Worm (Caenorhabditis elegans) whole organism, L1 larva: ENCODE data around the gene moa-2.
A peak's percentile ranks its signal among the peaks of the same experiment; 100 is the strongest.

Experiments used
- C04F5.9 ChIP-seq: sonication (generic microtip); optimal IDR thresholded peaks from 2 replicates; lab custom pipeline; 2016; ENCODE audit warnings: missing genetic modification characterization, missing compliant biosample characterization
- F16B12.6 ChIP-seq: fragments of 150-350 bp; optimal IDR thresholded peaks from 2 replicates; lab custom pipeline; 2014; ENCODE audit warnings: missing biosample characterization, missing genetic modification characterization
- Y116A8C.19 ChIP-seq: sonication (generic microtip); optimal IDR thresholded peaks from 2 replicates; lab custom pipeline; 2016; ENCODE audit warnings: missing compliant biosample characterization, missing genetic modification characterization, borderline replicate concordance
- alr-1 ChIP-seq: fragments of 200-800 bp; sonication (Bioruptor generic); optimal IDR thresholded peaks from 2 replicates; lab custom pipeline; 2018; ENCODE audit warnings: borderline replicate concordance, mild to moderate bottlenecking, missing genetic modification characterization, missing compliant biosample characterization
- ceh-63 ChIP-seq: fragments of 200-800 bp; sonication (Bioruptor generic); optimal IDR thresholded peaks from 2 replicates; lab custom pipeline; 2018; ENCODE audit warnings: mild to moderate bottlenecking, missing genetic modification characterization, missing compliant biosample characterization
- ceh-8 ChIP-seq: fragments of 200-800 bp; sonication (Bioruptor generic); optimal IDR thresholded peaks from 2 replicates; lab custom pipeline; 2018; ENCODE audit warnings: mild to moderate bottlenecking, missing genetic modification characterization, moderate library complexity, missing compliant biosample characterization
- ceh-88 ChIP-seq: fragments of 200-800 bp; sonication (Bioruptor generic); IDR thresholded peaks from 2 replicates; pipeline ENCODE4 v1.3.6; 2022; ENCODE audit warnings: missing genetic modification characterization, missing compliant biosample characterization
- efl-1 ChIP-seq, 4 experiments: fragments of 150-350 bp; optimal IDR thresholded peaks in 3 of 4; peaks in 1 of 4; 1 replicate in 1 of 4; 2 replicates in 3 of 4; lab custom pipeline; 2014; ENCODE audit warnings: missing biosample characterization in 2 of 4, missing genetic modification characterization in 2 of 4, missing genetic modification reagents in 2 of 4
- efl-3 ChIP-seq: fragments of 200-800 bp; sonication (Bioruptor generic); optimal IDR thresholded peaks from 2 replicates; lab custom pipeline; 2018; ENCODE audit warnings: mild to moderate bottlenecking, missing genetic modification characterization, missing compliant biosample characterization
- elt-2 ChIP-seq: sonication (generic microtip); optimal IDR thresholded peaks from 2 replicates; lab custom pipeline; 2016; ENCODE audit warnings: missing genetic modification characterization, mild to moderate bottlenecking, inconsistent platforms, missing compliant biosample characterization, missing genetic modification reagents
- ets-5 ChIP-seq: fragments of 200-800 bp; sonication (Bioruptor generic); IDR thresholded peaks from 2 replicates; pipeline ENCODE4 v1.3.6; 2022; ENCODE audit warnings: missing genetic modification characterization, missing compliant biosample characterization
- fkh-4 ChIP-seq: sonication (generic microtip); optimal IDR thresholded peaks from 2 replicates; lab custom pipeline; 2016; ENCODE audit warnings: missing compliant biosample characterization, missing genetic modification characterization, borderline replicate concordance
- fos-1 ChIP-seq: fragments of 150-350 bp; optimal IDR thresholded peaks from 2 replicates; lab custom pipeline; 2014; ENCODE audit warnings: missing biosample characterization, missing genetic modification characterization
- hpl-2 ChIP-seq: fragments of 150-350 bp; optimal IDR thresholded peaks from 2 replicates; lab custom pipeline; 2014; ENCODE audit warnings: missing biosample characterization, missing genetic modification reagents, missing genetic modification characterization
- irx-1 ChIP-seq: sonication (generic microtip); optimal IDR thresholded peaks from 2 replicates; lab custom pipeline; 2016; ENCODE audit warnings: missing genetic modification characterization, missing compliant biosample characterization
- isw-1 ChIP-seq: fragments of 200-800 bp; sonication (Bioruptor generic); IDR thresholded peaks from 2 replicates; pipeline ENCODE4 v1.3.6; 2022; ENCODE audit warnings: missing genetic modification characterization, missing compliant biosample characterization
- jun-1 ChIP-seq: fragments of 150-350 bp; optimal IDR thresholded peaks from 2 replicates; lab custom pipeline; 2014; ENCODE audit warnings: missing biosample characterization, missing genetic modification reagents, missing genetic modification characterization
- lin-13 ChIP-seq: fragments of 150-350 bp; optimal IDR thresholded peaks from 2 replicates; lab custom pipeline; 2014; ENCODE audit warnings: missing biosample characterization, missing genetic modification reagents, missing genetic modification characterization
- lin-14 ChIP-seq: fragments of 200-800 bp; sonication (Bioruptor generic); optimal IDR thresholded peaks from 2 replicates; lab custom pipeline; 2018; ENCODE audit warnings: mild to moderate bottlenecking, missing genetic modification characterization, moderate library complexity, missing compliant biosample characterization
- lin-15B ChIP-seq: fragments of 150-350 bp; sonication (generic microtip); optimal IDR thresholded peaks from 3 replicates; lab custom pipeline; 2014; ENCODE audit warnings: missing biosample characterization, missing genetic modification characterization
- lin-35 ChIP-seq, 2 experiments: fragments of 150-350 bp; optimal IDR thresholded peaks; 2 replicates each; lab custom pipeline; 2014; ENCODE audit warnings: missing biosample characterization in 2 of 2, missing genetic modification characterization in 2 of 2, missing genetic modification reagents in 2 of 2
- lin-39 ChIP-seq: fragments of 150-350 bp; optimal IDR thresholded peaks from 2 replicates; lab custom pipeline; 2014; ENCODE audit warnings: missing biosample characterization, missing genetic modification reagents, missing genetic modification characterization
- lir-3 ChIP-seq: sonication (generic microtip); optimal IDR thresholded peaks from 2 replicates; lab custom pipeline; 2016; ENCODE audit warnings: mild to moderate bottlenecking, missing genetic modification characterization, moderate library complexity, missing compliant biosample characterization; ENCODE audit not compliant: poor library complexity
- lsy-2 ChIP-seq, 2 experiments: fragments of 150-350 bp; optimal IDR thresholded peaks; 2 replicates each; lab custom pipeline; 2014; ENCODE audit warnings: missing biosample characterization in 2 of 2, missing genetic modification characterization in 2 of 2
- mep-1 ChIP-seq: fragments of 150-350 bp; optimal IDR thresholded peaks from 2 replicates; lab custom pipeline; 2014; ENCODE audit warnings: missing biosample characterization, missing genetic modification characterization
- nhr-12 ChIP-seq: sonication (generic microtip); optimal IDR thresholded peaks from 2 replicates; lab custom pipeline; 2017; ENCODE audit warnings: missing biosample characterization, missing genetic modification characterization
- nhr-19 ChIP-seq: fragments of 200-800 bp; sonication (Bioruptor generic); conservative IDR thresholded peaks from 2 replicates; pipeline ENCODE4 v1.3.6; 2022; ENCODE audit warnings: missing genetic modification characterization, missing compliant biosample characterization
- nhr-20 ChIP-seq: sonication (generic microtip); optimal IDR thresholded peaks from 2 replicates; lab custom pipeline; 2016; ENCODE audit warnings: mild to moderate bottlenecking, missing genetic modification characterization, missing compliant biosample characterization
- nhr-28 ChIP-seq: fragments of 150-350 bp; optimal IDR thresholded peaks from 2 replicates; lab custom pipeline; 2014; ENCODE audit warnings: missing biosample characterization, missing genetic modification characterization
- nhr-71 ChIP-seq: sonication (generic microtip); optimal IDR thresholded peaks from 2 replicates; lab custom pipeline; 2016; ENCODE audit warnings: mild to moderate bottlenecking, missing genetic modification characterization, moderate library complexity, missing compliant biosample characterization
- nhr-76 ChIP-seq: sonication (generic microtip); optimal IDR thresholded peaks from 2 replicates; lab custom pipeline; 2017; ENCODE audit warnings: missing biosample characterization, missing genetic modification characterization
- nhr-84 ChIP-seq: sonication (generic microtip); optimal IDR thresholded peaks from 2 replicates; lab custom pipeline; 2017; ENCODE audit warnings: missing biosample characterization, missing genetic modification characterization
- nhr-90 ChIP-seq: sonication (generic microtip); optimal IDR thresholded peaks from 2 replicates; lab custom pipeline; 2016; ENCODE audit warnings: mild to moderate bottlenecking, missing genetic modification characterization, missing compliant biosample characterization; ENCODE audit not compliant: poor library complexity
- pax-3 ChIP-seq: fragments of 200-800 bp; sonication (Bioruptor generic); optimal IDR thresholded peaks from 2 replicates; lab custom pipeline; 2018; ENCODE audit warnings: mild to moderate bottlenecking, missing genetic modification characterization, moderate library complexity, missing compliant biosample characterization
- pqm-1 ChIP-seq: sonication (generic microtip); optimal IDR thresholded peaks from 3 replicates; lab custom pipeline; 2017; ENCODE audit warnings: missing biosample characterization, missing genetic modification characterization
- snpc-4 ChIP-seq: fragments of 150-350 bp; optimal IDR thresholded peaks from 2 replicates; lab custom pipeline; 2014; ENCODE audit warnings: missing biosample characterization, missing genetic modification characterization
- swsn-7 ChIP-seq: sonication (generic microtip); optimal IDR thresholded peaks from 2 replicates; lab custom pipeline; 2016; ENCODE audit warnings: missing genetic modification characterization, missing compliant biosample characterization
- tbx-2 ChIP-seq: sonication (generic microtip); optimal IDR thresholded peaks from 2 replicates; lab custom pipeline; 2016; ENCODE audit warnings: missing genetic modification characterization, missing compliant biosample characterization
- tlp-1 ChIP-seq: fragments of 150-350 bp; optimal IDR thresholded peaks from 2 replicates; lab custom pipeline; 2014; ENCODE audit warnings: missing biosample characterization, missing genetic modification characterization
- unc-30 ChIP-seq: sonication (generic microtip); optimal IDR thresholded peaks from 2 replicates; lab custom pipeline; 2017; ENCODE audit warnings: missing biosample characterization, missing genetic modification characterization
- xbp-1 ChIP-seq: sonication (generic microtip); optimal IDR thresholded peaks from 2 replicates; lab custom pipeline; 2016; ENCODE audit warnings: missing genetic modification characterization, missing compliant biosample characterization
- zag-1 ChIP-seq: fragments of 150-350 bp; optimal IDR thresholded peaks from 2 replicates; lab custom pipeline; 2014; ENCODE audit warnings: missing biosample characterization, missing genetic modification characterization

Gene moa-2

ce11 chrII:7704387-7704786 lies 5.6 kb upstream of the moa-2 start:
- TF ChIP-seq fos-1 (no peak), irx-1 (tag; lab: Kevin White, UChicago) (no peak), ets-5 (GFP tag; lab: Robert Waterston, UW) (no peak), pax-3 (tag; lab: Kevin White, UChicago) (no peak), ceh-88 (GFP tag; lab: Robert Waterston, UW) (no peak), Y116A8C.19 (tag; lab: Kevin White, UChicago) (no peak), unc-30 (no peak), efl-3 (GFP tag; lab: Kevin White, UChicago) (no peak), snpc-4 (tag; lab: Kevin White, UChicago) (no peak), lir-3 (tag; lab: Kevin White, UChicago) (no peak), nhr-12 (tag; lab: Kevin White, UChicago) (no peak), jun-1 (tag; lab: Kevin White, UChicago) (no peak), nhr-28 (tag; lab: Kevin White, UChicago) (no peak), nhr-76 (tag; lab: Kevin White, UChicago) (no peak), mep-1 (tag; lab: Kevin White, UChicago) (no peak), ceh-8 (no peak), lin-13 (no peak), fkh-4 (tag; lab: Kevin White, UChicago) (no peak), pqm-1 (tag; lab: Kevin White, UChicago) (no peak)

ce11 chrII:7698406-7698805 lies 427 bp downstream of the moa-2 start, which contains the start of gene B0495.5:
TSS of gene B0495.5 (minus strand) at chrII:7698506.
- TF ChIP-seq lin-13, result no peak
- TF ChIP-seq fos-1, result no peak
- no peak for TF ChIP-seq lin-15B
- no peak for TF ChIP-seq pax-3 (tag; lab: Kevin White, UChicago)
- no peak for TF ChIP-seq jun-1 (tag; lab: Kevin White, UChicago)
- no peak for TF ChIP-seq tbx-2 (tag; lab: Kevin White, UChicago)
- TF ChIP-seq nhr-20 (tag; lab: Kevin White, UChicago), result no peak
- no peak for TF ChIP-seq unc-30
- no peak for TF ChIP-seq nhr-71 (tag; lab: Kevin White, UChicago)
- TF ChIP-seq lsy-2 (tag; optimal IDR thresholded peaks at IDR 0.05; lab: Kevin White, UChicago), result no peak
- no peak for TF ChIP-seq isw-1 (GFP tag; lab: Robert Waterston, UW)
- no peak for TF ChIP-seq nhr-90
- TF ChIP-seq ets-5 (GFP tag; lab: Robert Waterston, UW), result no peak
- TF ChIP-seq, all 84 proteins: peak for 0

- no peak for TF ChIP-seq pqm-1 (tag; lab: Kevin White, UChicago)
- TF ChIP-seq nhr-90, result no peak
- no peak for TF ChIP-seq zag-1 (tag; lab: Kevin White, UChicago)
- TF ChIP-seq unc-30, result no peak
- no peak for TF ChIP-seq F16B12.6 (tag; lab: Kevin White, UChicago)
- TF ChIP-seq xbp-1, result no peak
- no peak for TF ChIP-seq lsy-2 (tag; optimal IDR thresholded peaks at IDR 0.05; lab: Kevin White, UChicago)
- TF ChIP-seq hpl-2, result no peak
- no peak for TF ChIP-seq alr-1 (tag; lab: Kevin White, UChicago)
- no peak for TF ChIP-seq nhr-19 (GFP tag; lab: Robert Waterston, UW)
- no peak for TF ChIP-seq nhr-84 (tag; lab: Kevin White, UChicago)
- no peak for TF ChIP-seq Y116A8C.19 (tag; lab: Kevin White, UChicago)
- TF ChIP-seq C04F5.9 (tag; lab: Kevin White, UChicago), result no peak
- TF ChIP-seq ets-5 (GFP tag; lab: Robert Waterston, UW), result no peak
- no peak for TF ChIP-seq nhr-71 (tag; lab: Kevin White, UChicago)
- no peak for TF ChIP-seq lin-39 (tag; lab: Kevin White, UChicago)
- no peak for TF ChIP-seq lin-15B
- no peak for TF ChIP-seq ceh-63 (GFP tag; lab: Kevin White, UChicago)
- TF ChIP-seq swsn-7 (tag; lab: Kevin White, UChicago), result no peak
Observed at ce11 chrII:7697156-7697555, 1.7 kb downstream of the moa-2 start.

- peak; percentile 33 for TF ChIP-seq lin-14 (GFP tag; lab: Kevin White, UChicago)
- TF ChIP-seq lin-15B, result no peak
- TF ChIP-seq nhr-20 (tag; lab: Kevin White, UChicago), result peak; percentile 24
- peak; percentile 95 for TF ChIP-seq elt-2
- no peak for TF ChIP-seq efl-1 (optimal IDR thresholded peaks at IDR 0.05; lab: Kevin White, UChicago)
- TF ChIP-seq efl-1 (GFP tag; optimal IDR thresholded peaks at IDR 0.05 in 1 of 2; lab: Kevin White, UChicago), result no peak
- no peak for TF ChIP-seq lin-39 (tag; lab: Kevin White, UChicago)
- TF ChIP-seq nhr-90, result peak; percentile 20
- peak; percentile 36 for TF ChIP-seq tlp-1 (tag; lab: Kevin White, UChicago)
- TF ChIP-seq lin-35 (GFP tag; optimal IDR thresholded peaks at IDR 0.05; lab: Kevin White, UChicago), result peak in 1 of 2 experiments; percentile 24
- TF ChIP-seq, all 84 proteins: peak for 6
Observed at ce11 chrII:7695636-7696035, 3.2 kb downstream of the moa-2 start.
